Worm (Caenorhabditis elegans): Measurements from ENCODE around the gene ctsa-1.2.

The ctsa-1.2 gene

ce11 chrII:11788025-11788424, 48.9 kb downstream of the ctsa-1.2 start:
- TF ChIP-seq ama-1 (optimal IDR thresholded peaks at IDR 0.05), result no peak
- TF ChIP-seq ama-1 (GFP tag; optimal IDR thresholded peaks at IDR 0.05), result no peak
- TF ChIP-seq lin-40 (tag; optimal IDR thresholded peaks at IDR 0.05), result no peak
- TF ChIP-seq F23B12.7 (tag; optimal IDR thresholded peaks at IDR 0.05; ENCODE audit: insufficient read depth), result no peak
- TF ChIP-seq sptf-2 (GFP tag; optimal IDR thresholded peaks at IDR 0.05), result no peak
- TF ChIP-seq B0336.3 (GFP tag; IDR thresholded peaks at IDR 0.05), result no peak
- TF ChIP-seq F52B5.7 (tag; optimal IDR thresholded peaks at IDR 0.05), result no peak
- TF ChIP-seq ets-4 (GFP tag; optimal IDR thresholded peaks at IDR 0.05), result no peak
- TF ChIP-seq ztf-18 (tag; optimal IDR thresholded peaks at IDR 0.05), result no peak
- no peak for TF ChIP-seq Y79H2A.3 (GFP tag; conservative IDR thresholded peaks at IDR 0.05)
- no peak for TF ChIP-seq mel-28 (tag; optimal IDR thresholded peaks at IDR 0.05; ENCODE audit: borderline replicate concordance)
- no peak for TF ChIP-seq nfya-1 (tag; optimal IDR thresholded peaks at IDR 0.05; ENCODE audit: borderline replicate concordance, insufficient read depth)
- no peak for TF ChIP-seq F57A8.1 (GFP tag; optimal IDR thresholded peaks at IDR 0.05)
- no peak for TF ChIP-seq mes-4 (tag; optimal IDR thresholded peaks at IDR 0.05)
- TF ChIP-seq F37B4.10 (GFP tag; IDR thresholded peaks at IDR 0.05), result no peak

ce11 chrII:11790458-11790857, 51.3 kb downstream of the ctsa-1.2 start, which contains the start of gene F43G6.4:
TSS of gene F43G6.4 (plus strand) at chrII:11790758.
- TF ChIP-seq egl-44 (GFP tag; IDR thresholded peaks at IDR 0.05), result no peak
- TF ChIP-seq lsy-27 (tag; optimal IDR thresholded peaks at IDR 0.05; ENCODE audit: borderline replicate concordance, insufficient read depth), result no peak
- no peak for TF ChIP-seq tbp1 (GFP tag; optimal IDR thresholded peaks at IDR 0.05)
- no peak for TF ChIP-seq lir-1 (GFP tag; conservative IDR thresholded peaks at IDR 0.05)
- no peak for TF ChIP-seq nfya-2 (GFP tag; IDR thresholded peaks at IDR 0.05)
- no peak for TF ChIP-seq lin-40 (tag; optimal IDR thresholded peaks at IDR 0.05)
- TF ChIP-seq F57A8.1 (GFP tag; optimal IDR thresholded peaks at IDR 0.05), result no peak
- no peak for TF ChIP-seq snpc-1.1 (tag; optimal IDR thresholded peaks at IDR 0.05; ENCODE audit: insufficient read depth)
- TF ChIP-seq sptf-2 (GFP tag; optimal IDR thresholded peaks at IDR 0.05), result no peak
- TF ChIP-seq ceh-58 (GFP tag; IDR thresholded peaks at IDR 0.05), result no peak
- TF ChIP-seq atf-7 (tag; optimal IDR thresholded peaks at IDR 0.05), result no peak
- no peak for TF ChIP-seq nhr-80 (tag; optimal IDR thresholded peaks at IDR 0.05)
- no peak for TF ChIP-seq ztf-26 (tag; optimal IDR thresholded peaks at IDR 0.05)
- TF ChIP-seq ceh-27 (GFP tag; optimal IDR thresholded peaks at IDR 0.05), result no peak
- TF ChIP-seq gei-17 (GFP tag; optimal IDR thresholded peaks at IDR 0.05), result no peak
- no peak for TF ChIP-seq F23B12.7 (tag; optimal IDR thresholded peaks at IDR 0.05; ENCODE audit: insufficient read depth)
- no peak for TF ChIP-seq Y53F4B.3 (GFP tag; IDR thresholded peaks at IDR 0.05)
- no peak for TF ChIP-seq rcor-1 (GFP tag; IDR thresholded peaks at IDR 0.05)

All from whole organism, young adult.